Worm (Caenorhabditis elegans) whole organism, late embryonic: ENCODE data around the gene T12B5.15.

Experiments used
- K02D7.2 ChIP-seq: sonication (generic microtip); optimal IDR thresholded peaks from 2 replicates; lab custom pipeline; 2017; ENCODE audit warnings: mild to moderate bottlenecking, missing genetic modification characterization, missing compliant biosample characterization
- ceh-14 ChIP-seq: sonication (generic microtip); optimal IDR thresholded peaks from 2 replicates; lab custom pipeline; 2016; ENCODE audit warnings: missing genotype, missing genetic modification characterization, missing compliant biosample characterization
- ceh-48 ChIP-seq: sonication (generic microtip); optimal IDR thresholded peaks from 2 replicates; lab custom pipeline; 2016; ENCODE audit warnings: missing genetic modification characterization, inconsistent platforms, missing compliant biosample characterization
- ceh-9 ChIP-seq: sonication (generic microtip); optimal IDR thresholded peaks from 2 replicates; lab custom pipeline; 2016; ENCODE audit warnings: mild to moderate bottlenecking, missing genetic modification characterization, inconsistent platforms, missing compliant biosample characterization
- che-1 ChIP-seq: sonication (generic microtip); optimal IDR thresholded peaks from 2 replicates; lab custom pipeline; 2016; ENCODE audit warnings: mild to moderate bottlenecking, missing genetic modification characterization, missing compliant biosample characterization
- ets-4 ChIP-seq: sonication (generic microtip); optimal IDR thresholded peaks from 2 replicates; lab custom pipeline; 2016; ENCODE audit warnings: missing genetic modification characterization, missing compliant biosample characterization
- nfya-1 ChIP-seq: sonication (generic microtip); optimal IDR thresholded peaks from 2 replicates; lab custom pipeline; 2017; ENCODE audit warnings: missing genetic modification characterization, mild to moderate bottlenecking, missing compliant biosample characterization, antibody characterized with exemption, moderate library complexity
- nhr-11 ChIP-seq: fragments of 150-350 bp; optimal IDR thresholded peaks from 2 replicates; lab custom pipeline; 2014; ENCODE audit warnings: missing biosample characterization, missing genetic modification characterization
- pqm-1 ChIP-seq: sonication (generic microtip); optimal IDR thresholded peaks from 2 replicates; lab custom pipeline; 2016; ENCODE audit warnings: missing genetic modification characterization, missing compliant biosample characterization
- tbx-7 ChIP-seq: sonication (generic microtip); optimal IDR thresholded peaks from 2 replicates; lab custom pipeline; 2016; ENCODE audit warnings: missing genotype, missing genetic modification characterization, missing compliant biosample characterization
- ztf-16 ChIP-seq: sonication (generic microtip); optimal IDR thresholded peaks from 2 replicates; lab custom pipeline; 2017; ENCODE audit warnings: missing genetic modification characterization, missing compliant biosample characterization

Gene T12B5.15

DNA sequence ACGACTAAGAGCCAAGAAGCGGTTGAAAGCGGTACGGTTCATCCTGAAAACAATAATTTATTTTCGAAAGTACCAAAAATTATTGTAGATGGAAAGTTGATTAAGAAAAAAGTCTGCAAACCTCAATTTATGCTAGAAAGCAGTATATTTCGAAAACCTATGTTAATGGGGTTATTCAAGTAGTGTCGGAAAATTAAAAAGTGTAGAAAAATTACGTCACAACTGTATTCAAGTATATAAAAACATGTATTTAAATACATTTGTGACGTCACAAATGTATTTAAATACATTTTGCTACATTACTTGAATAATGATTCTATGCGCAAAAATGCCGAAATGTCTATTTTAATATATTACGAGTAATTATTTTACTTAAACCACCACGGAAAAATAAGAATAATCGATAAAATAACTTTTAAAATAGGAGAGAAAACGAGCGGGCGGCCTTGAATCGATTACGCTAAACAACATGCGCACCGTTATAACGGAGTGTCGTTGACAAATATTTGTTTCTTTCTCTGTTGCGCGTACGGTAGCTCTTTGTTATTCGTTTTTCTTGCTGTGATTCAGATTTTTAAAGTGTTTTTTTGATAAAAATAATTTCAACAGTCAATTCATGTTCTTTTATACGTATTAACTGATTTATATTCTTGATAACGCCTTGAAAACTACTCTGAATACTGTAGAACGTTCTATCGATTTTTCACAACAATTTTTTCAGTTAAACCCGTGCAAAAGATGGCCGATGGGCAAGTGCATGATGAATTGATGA is 43.7 kb downstream of the T12B5.15 start, which contains the start of the genes F23H11.5 and bra-2:
Gene F23H11.5 (minus strand): TSS at position 51 of the 772 bp plus-strand sequence.
Gene bra-2 (plus strand): TSS at position 722 of the 772 bp plus-strand sequence.
- TF ChIP-seq ceh-48 (tag; lab: Kevin White, UChicago): peak; percentile 57
- TF ChIP-seq tbx-7 (tag; lab: Kevin White, UChicago): no peak
- TF ChIP-seq, all 69 proteins: peak for 1

ce11 chrIII:909540-909939 is 44.9 kb downstream of the T12B5.15 start, which contains the start of gene crls-1:
Gene crls-1 (minus strand): TSS chrIII:909902.
- TF ChIP-seq ceh-14 (tag; lab: Kevin White, UChicago) (no peak), che-1 (tag; lab: Kevin White, UChicago) (no peak), nhr-11 (tag; lab: Kevin White, UChicago) (no peak), ztf-16 (tag; lab: Kevin White, UChicago) (no peak), K02D7.2 (tag; lab: Kevin White, UChicago) (no peak)

ce11 chrIII:907990-908389 is 46.5 kb downstream of the T12B5.15 start:
- no peak for TF ChIP-seq ceh-9
- TF ChIP-seq nfya-1 (tag; lab: Kevin White, UChicago): peak; percentile 30

DNA sequence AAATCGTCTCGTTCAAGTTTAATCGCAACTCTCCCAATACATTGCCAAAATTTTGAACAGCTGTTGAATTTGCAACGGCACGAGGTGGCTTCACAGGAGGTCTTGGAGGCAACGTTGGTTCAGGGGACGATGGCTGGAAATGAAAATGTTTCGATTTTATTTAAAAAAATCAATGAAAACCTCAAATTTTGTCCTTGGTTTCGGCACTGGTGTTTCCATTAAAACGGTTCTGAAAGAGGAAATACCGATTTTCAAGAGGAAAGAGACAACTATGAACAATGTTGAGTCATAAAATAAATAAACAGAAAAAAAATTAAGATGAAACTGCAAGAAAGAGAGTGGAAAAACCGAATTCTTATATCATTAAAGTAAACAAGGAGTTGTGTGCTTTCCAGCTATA is 47.1 kb downstream of the T12B5.15 start, which contains the start of gene F23H11.4:
Gene F23H11.4 (minus strand): TSS at position 229 of the 400 bp plus-strand sequence.
- TF ChIP-seq ets-4 (tag; lab: Kevin White, UChicago) (no peak), pqm-1 (no peak)
